Worm (Caenorhabditis elegans) whole organism, late embryonic: Measurements from ENCODE around the gene C50H2.5.
A peak's percentile ranks its signal among the peaks of the same experiment; 100 is the strongest.

Experiments
- K09A11.1 ChIP-seq: sonication (generic microtip); optimal IDR thresholded peaks from 2 replicates; lab custom pipeline; 2017; ENCODE audit warnings: antibody characterized with exemption, mild to moderate bottlenecking, missing genetic modification characterization, missing compliant biosample characterization; ENCODE audit not compliant: insufficient read depth
- T23F11.4 ChIP-seq: fragments of 200-800 bp; sonication (Bioruptor generic); optimal IDR thresholded peaks from 2 replicates; lab custom pipeline; 2018; ENCODE audit warnings: mild to moderate bottlenecking, missing genetic modification characterization, missing compliant biosample characterization
- ahr-1 ChIP-seq: sonication (generic microtip); optimal IDR thresholded peaks from 2 replicates; lab custom pipeline; 2016; ENCODE audit warnings: missing genetic modification characterization, missing compliant biosample characterization
- ceh-14 ChIP-seq: sonication (generic microtip); optimal IDR thresholded peaks from 2 replicates; lab custom pipeline; 2016; ENCODE audit warnings: missing genotype, missing genetic modification characterization, missing compliant biosample characterization
- ceh-2 ChIP-seq: sonication (generic microtip); optimal IDR thresholded peaks from 2 replicates; lab custom pipeline; 2016; ENCODE audit warnings: missing genotype, missing genetic modification characterization, missing compliant biosample characterization
- ceh-24 ChIP-seq: sonication (generic microtip); optimal IDR thresholded peaks from 2 replicates; lab custom pipeline; 2016; ENCODE audit warnings: mild to moderate bottlenecking, missing genetic modification characterization, missing compliant biosample characterization
- ceh-31 ChIP-seq: sonication (generic microtip); optimal IDR thresholded peaks from 2 replicates; lab custom pipeline; 2016; ENCODE audit warnings: missing genetic modification characterization, missing compliant biosample characterization
- ceh-34 ChIP-seq: sonication (generic microtip); optimal IDR thresholded peaks from 2 replicates; lab custom pipeline; 2016; ENCODE audit warnings: mild to moderate bottlenecking, missing genetic modification characterization, missing compliant biosample characterization
- ceh-48 ChIP-seq: sonication (generic microtip); optimal IDR thresholded peaks from 2 replicates; lab custom pipeline; 2016; ENCODE audit warnings: missing genetic modification characterization, inconsistent platforms, missing compliant biosample characterization
- che-1 ChIP-seq: sonication (generic microtip); optimal IDR thresholded peaks from 2 replicates; lab custom pipeline; 2016; ENCODE audit warnings: mild to moderate bottlenecking, missing genetic modification characterization, missing compliant biosample characterization
- elt-2 ChIP-seq: sonication (generic microtip); optimal IDR thresholded peaks from 2 replicates; lab custom pipeline; 2016; ENCODE audit warnings: missing genetic modification reagents, missing genetic modification characterization, missing compliant biosample characterization
- ets-4 ChIP-seq: sonication (generic microtip); optimal IDR thresholded peaks from 2 replicates; lab custom pipeline; 2016; ENCODE audit warnings: missing genetic modification characterization, missing compliant biosample characterization
- fax-1 ChIP-seq: sonication (generic microtip); optimal IDR thresholded peaks from 2 replicates; lab custom pipeline; 2016; ENCODE audit warnings: missing genotype, missing genetic modification characterization, missing compliant biosample characterization
- fkh-10 ChIP-seq: fragments of 150-350 bp; optimal IDR thresholded peaks from 2 replicates; lab custom pipeline; 2014; ENCODE audit warnings: missing biosample characterization, missing genetic modification reagents, missing genetic modification characterization
- fkh-6 ChIP-seq: sonication (generic microtip); optimal IDR thresholded peaks from 2 replicates; lab custom pipeline; 2016; ENCODE audit warnings: missing genetic modification characterization, missing compliant biosample characterization
- gmeb-2 ChIP-seq: sonication (generic microtip); optimal IDR thresholded peaks from 2 replicates; lab custom pipeline; 2016; ENCODE audit warnings: missing genetic modification characterization, inconsistent platforms, missing compliant biosample characterization
- hlh-13 ChIP-seq: fragments of 200-800 bp; sonication (Bioruptor generic); optimal IDR thresholded peaks from 2 replicates; lab custom pipeline; 2018; ENCODE audit warnings: mild to moderate bottlenecking, missing genetic modification characterization, missing compliant biosample characterization
- hlh-15 ChIP-seq: sonication (generic microtip); optimal IDR thresholded peaks from 2 replicates; lab custom pipeline; 2016; ENCODE audit warnings: missing genetic modification characterization, missing compliant biosample characterization
- hlh-30 ChIP-seq: sonication (generic microtip); optimal IDR thresholded peaks from 2 replicates; lab custom pipeline; 2017; ENCODE audit warnings: antibody characterized with exemption, missing genetic modification characterization, missing compliant biosample characterization; ENCODE audit not compliant: insufficient read depth
- hlh-6 ChIP-seq: sonication (generic microtip); optimal IDR thresholded peaks from 2 replicates; lab custom pipeline; 2016; ENCODE audit warnings: missing genotype, missing genetic modification characterization, missing compliant biosample characterization
- lim-6 ChIP-seq: sonication (generic microtip); optimal IDR thresholded peaks from 2 replicates; lab custom pipeline; 2016; ENCODE audit warnings: missing genetic modification characterization, missing compliant biosample characterization
- lin-11 ChIP-seq: fragments of 200-800 bp; sonication (Bioruptor generic); optimal IDR thresholded peaks from 2 replicates; lab custom pipeline; 2018; ENCODE audit warnings: mild to moderate bottlenecking, missing genetic modification characterization, missing compliant biosample characterization
- madf-2 ChIP-seq: sonication (generic microtip); optimal IDR thresholded peaks from 2 replicates; lab custom pipeline; 2017; ENCODE audit warnings: missing genetic modification characterization, missing compliant biosample characterization
- nfya-1 ChIP-seq: sonication (generic microtip); optimal IDR thresholded peaks from 2 replicates; lab custom pipeline; 2017; ENCODE audit warnings: missing genetic modification characterization, mild to moderate bottlenecking, missing compliant biosample characterization, antibody characterized with exemption, moderate library complexity
- odd-2 ChIP-seq: sonication (generic microtip); optimal IDR thresholded peaks from 2 replicates; lab custom pipeline; 2017; ENCODE audit warnings: antibody characterized with exemption, mild to moderate bottlenecking, missing genetic modification characterization, missing compliant biosample characterization
- pag-3 ChIP-seq: sonication (generic microtip); optimal IDR thresholded peaks from 2 replicates; lab custom pipeline; 2016; ENCODE audit warnings: missing compliant biosample characterization, missing genetic modification characterization, borderline replicate concordance
- pha-2 ChIP-seq: sonication (generic microtip); optimal IDR thresholded peaks from 2 replicates; lab custom pipeline; 2017; ENCODE audit warnings: mild to moderate bottlenecking, missing genetic modification characterization, missing compliant biosample characterization
- pqm-1 ChIP-seq: sonication (generic microtip); optimal IDR thresholded peaks from 2 replicates; lab custom pipeline; 2016; ENCODE audit warnings: missing genetic modification characterization, missing compliant biosample characterization
- ref-2 ChIP-seq: sonication (generic microtip); optimal IDR thresholded peaks from 2 replicates; lab custom pipeline; 2016; ENCODE audit warnings: missing genetic modification characterization, missing compliant biosample characterization
- rnt-1 ChIP-seq: sonication (generic microtip); optimal IDR thresholded peaks from 2 replicates; lab custom pipeline; 2016; ENCODE audit warnings: missing genetic modification characterization, missing compliant biosample characterization
- sdc-2 ChIP-seq: sonication (generic microtip); optimal IDR thresholded peaks from 2 replicates; lab custom pipeline; 2016; ENCODE audit warnings: missing genotype, missing genetic modification characterization, missing compliant biosample characterization
- sox-2 ChIP-seq: fragments of 200-800 bp; sonication (Bioruptor generic); IDR thresholded peaks from 2 replicates; pipeline ENCODE4 v1.3.6; 2022; ENCODE audit warnings: missing genetic modification reagents, missing genetic modification characterization, missing compliant biosample characterization
- sox-4 ChIP-seq: sonication (generic microtip); optimal IDR thresholded peaks from 2 replicates; lab custom pipeline; 2017; ENCODE audit warnings: mild to moderate bottlenecking, missing genetic modification characterization, inconsistent platforms, missing compliant biosample characterization
- syd-9 ChIP-seq: sonication (generic microtip); optimal IDR thresholded peaks from 2 replicates; lab custom pipeline; 2016; ENCODE audit warnings: mild to moderate bottlenecking, missing genetic modification characterization, moderate library complexity, missing compliant biosample characterization
- tbx-2 ChIP-seq: sonication (generic microtip); optimal IDR thresholded peaks from 2 replicates; lab custom pipeline; 2016; ENCODE audit warnings: missing genetic modification characterization, missing compliant biosample characterization
- unc-3 ChIP-seq, 2 experiments: fragments of 200-800 bp in 1 of 2; sonication (Bioruptor generic) in 1 of 2; sonication (generic microtip) in 1 of 2; conservative IDR thresholded peaks in 1 of 2; optimal IDR thresholded peaks in 1 of 2; 2 replicates each; pipeline versions ENCODE4 v1.3.6 to Lab custom; 2016 to 2022; ENCODE audit warnings: missing compliant biosample characterization in 2 of 2, missing genetic modification characterization in 2 of 2, missing genetic modification reagents in 1 of 2
- unc-42 ChIP-seq: sonication (generic microtip); optimal IDR thresholded peaks from 2 replicates; lab custom pipeline; 2016; ENCODE audit warnings: missing genotype, missing genetic modification characterization, missing compliant biosample characterization
- unc-86 ChIP-seq: sonication (generic microtip); optimal IDR thresholded peaks from 2 replicates; lab custom pipeline; 2016; ENCODE audit warnings: missing genetic modification characterization, missing compliant biosample characterization

The C50H2.5 gene

ce11 chrV:9916665-9917064, 1.8 kb upstream of the C50H2.5 start, which contains the start of gene C50H2.4:
TSS of gene C50H2.4 (plus strand) at chrV:9916965.
- no peak for TF ChIP-seq ceh-24 (tag; lab: Kevin White, UChicago)
- no peak for TF ChIP-seq syd-9
- TF ChIP-seq sox-2 = no peak
- no peak for TF ChIP-seq ceh-34 (tag; lab: Kevin White, UChicago)
- no peak for TF ChIP-seq ceh-31 (tag; lab: Kevin White, UChicago)
- no peak for TF ChIP-seq nfya-1 (tag; lab: Kevin White, UChicago)
- TF ChIP-seq, all 69 proteins: peak for 0

- TF ChIP-seq hlh-13 (GFP tag; lab: Kevin White, UChicago) (no peak), nfya-1 (tag; lab: Kevin White, UChicago) (no peak), hlh-6 (no peak), ahr-1 (tag; lab: Kevin White, UChicago) (no peak), unc-3 (GFP tag; conservative IDR thresholded peaks at IDR 0.05; lab: Robert Waterston, UW) (no peak), unc-3 (tag; optimal IDR thresholded peaks at IDR 0.05; lab: Kevin White, UChicago) (no peak), rnt-1 (tag; lab: Kevin White, UChicago) (no peak), odd-2 (no peak), ceh-14 (tag; lab: Kevin White, UChicago) (no peak), fkh-10 (GFP tag; lab: Kevin White, UChicago) (no peak), che-1 (tag; lab: Kevin White, UChicago) (no peak), ref-2 (tag; lab: Kevin White, UChicago) (no peak), pag-3 (no peak), madf-2 (no peak), K09A11.1 (tag; lab: Kevin White, UChicago) (no peak)
Measured at ce11 chrV:9921288-9921687, 2.8 kb downstream of the C50H2.5 start, which contains the start of gene ceh-75. TSS of gene ceh-75 (plus strand) at chrV:9921337.

DNA sequence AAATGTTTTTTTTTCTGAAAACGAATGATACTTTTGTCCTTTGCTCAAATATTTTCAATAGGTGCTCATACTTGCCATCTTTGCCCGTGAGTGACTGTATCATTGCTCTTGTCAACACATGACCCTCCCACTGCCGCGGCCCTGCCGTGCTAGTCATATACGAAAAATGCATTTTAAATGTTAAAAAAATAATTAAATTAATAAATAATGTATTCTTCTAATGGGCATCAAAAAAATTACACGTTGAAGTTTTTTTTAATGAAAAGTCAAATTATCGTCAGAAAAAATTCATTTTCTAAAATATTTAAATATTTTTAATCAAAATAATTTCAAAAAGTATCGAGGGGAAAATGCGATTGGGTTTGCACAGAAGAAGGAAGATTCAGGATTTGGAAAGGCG, 4.0 kb downstream of the C50H2.5 start, which contains the start of gene C50H2.7:
TSS of gene C50H2.7 (plus strand) at position 301 of the 400 bp plus-strand sequence.
- no peak for TF ChIP-seq pqm-1 (tag; lab: Kevin White, UChicago)
- no peak for TF ChIP-seq ets-4
- TF ChIP-seq hlh-15 (tag; lab: Kevin White, UChicago) = no peak
- TF ChIP-seq ceh-48 (tag; lab: Kevin White, UChicago) = no peak
- TF ChIP-seq lin-11 (tag; lab: Kevin White, UChicago) = no peak
- TF ChIP-seq gmeb-2 = no peak
- TF ChIP-seq sox-4 (tag; lab: Kevin White, UChicago) = no peak
- TF ChIP-seq unc-86 (tag; lab: Kevin White, UChicago) = no peak
- no peak for TF ChIP-seq T23F11.4 (GFP tag; lab: Kevin White, UChicago)
- TF ChIP-seq fkh-6 (tag; lab: Kevin White, UChicago) = no peak
- no peak for TF ChIP-seq fax-1
- no peak for TF ChIP-seq unc-42 (tag; lab: Kevin White, UChicago)
- TF ChIP-seq ceh-2 (tag; lab: Kevin White, UChicago) = no peak
- no peak for TF ChIP-seq tbx-2 (tag; lab: Kevin White, UChicago)
- TF ChIP-seq sdc-2 (tag; lab: Kevin White, UChicago) = no peak
- TF ChIP-seq lim-6 (tag; lab: Kevin White, UChicago) = no peak
- TF ChIP-seq elt-2 = no peak
- TF ChIP-seq pha-2 (tag; lab: Kevin White, UChicago) = no peak
- no peak for TF ChIP-seq hlh-13 (GFP tag; lab: Kevin White, UChicago)
- no peak for TF ChIP-seq che-1 (tag; lab: Kevin White, UChicago)

- TF ChIP-seq hlh-30 (tag; lab: Kevin White, UChicago) (no peak), elt-2 (peak; percentile 18)
Measured at ce11 chrV:9924389-9924788, 5.9 kb downstream of the C50H2.5 start.
